Fruit fly (Drosophila melanogaster) whole organism, pupa: Measurements from ENCODE around the gene CG43175.

ENCODE experiments used
- CG10348 ChIP-seq: fragments of 200-800 bp; sonication (Bioruptor generic); IDR thresholded peaks from 2 replicates; pipeline ENCODE4 v1.3.6; 2022; ENCODE audit warnings: missing biosample characterization, missing genetic modification characterization
- CG12605 ChIP-seq: fragments of 200-800 bp; sonication (Bioruptor generic); IDR thresholded peaks from 2 replicates; pipeline ENCODE4 v1.3.6; 2022; ENCODE audit warnings: missing biosample characterization, missing genetic modification characterization
- CG13204 ChIP-seq: fragments of 200-800 bp; sonication (Bioruptor generic); optimal IDR thresholded peaks from 2 replicates; lab custom pipeline; 2018; ENCODE audit warnings: missing biosample characterization, mild to moderate bottlenecking, missing genetic modification characterization, moderate library complexity
- CG14655 ChIP-seq: fragments of 200-800 bp; sonication (Bioruptor generic); optimal IDR thresholded peaks from 3 replicates; lab custom pipeline; 2017; ENCODE audit warnings: mild to moderate bottlenecking, missing biosample characterization, missing genetic modification reagents, missing genetic modification characterization
- CG15710 ChIP-seq: fragments of 200-800 bp; sonication (Bioruptor generic); optimal IDR thresholded peaks from 2 replicates; lab custom pipeline; 2018; ENCODE audit warnings: missing biosample characterization, mild to moderate bottlenecking, missing genetic modification characterization, moderate library complexity
- CG17806 ChIP-seq: fragments of 200-800 bp; sonication (Bioruptor generic); optimal IDR thresholded peaks from 2 replicates; lab custom pipeline; 2018; ENCODE audit warnings: missing biosample characterization, mild to moderate bottlenecking, missing genetic modification characterization, moderate library complexity
- CG32121 ChIP-seq: fragments of 200-800 bp; sonication (Bioruptor generic); IDR thresholded peaks from 2 replicates; pipeline ENCODE4 v1.3.6; 2022; ENCODE audit warnings: missing biosample characterization, missing genetic modification characterization
- CG34367 ChIP-seq: fragments of 200-800 bp; sonication (Bioruptor generic); optimal IDR thresholded peaks from 2 replicates; lab custom pipeline; 2018; ENCODE audit warnings: missing biosample characterization, mild to moderate bottlenecking, missing genetic modification characterization
- CG4496 ChIP-seq: fragments of 200-800 bp; sonication (Bioruptor generic); IDR thresholded peaks from 3 replicates; pipeline ENCODE4 v1.3.6; 2022; ENCODE audit warnings: missing biosample characterization, missing genetic modification characterization
- CG8159 ChIP-seq: fragments of 200-800 bp; sonication (Bioruptor generic); optimal IDR thresholded peaks from 3 replicates; lab custom pipeline; 2018; ENCODE audit warnings: missing biosample characterization, mild to moderate bottlenecking, missing genetic modification characterization, moderate library complexity
- CG8301 ChIP-seq: fragments of 200-800 bp; sonication (Bioruptor generic); optimal IDR thresholded peaks from 2 replicates; lab custom pipeline; 2018; ENCODE audit warnings: missing biosample characterization, mild to moderate bottlenecking, missing genetic modification characterization
- CG9948 ChIP-seq: fragments of 200-800 bp; sonication (Bioruptor generic); optimal IDR thresholded peaks from 2 replicates; lab custom pipeline; 2018; ENCODE audit warnings: missing biosample characterization, mild to moderate bottlenecking, missing genetic modification characterization, moderate library complexity
- D1 ChIP-seq: fragments of 200-800 bp; sonication (Bioruptor generic); optimal IDR thresholded peaks from 2 replicates; lab custom pipeline; 2018; ENCODE audit warnings: missing biosample characterization, mild to moderate bottlenecking, missing genetic modification characterization, moderate library complexity
- EcR ChIP-seq: fragments of 200-800 bp; sonication (Bioruptor generic); optimal IDR thresholded peaks from 3 replicates; lab custom pipeline; 2019; ENCODE audit warnings: missing biosample characterization, missing genetic modification characterization, mild to moderate bottlenecking, moderate library complexity, missing genetic modification reagents
- Ets98B ChIP-seq: fragments of 200-800 bp; sonication (Bioruptor generic); IDR thresholded peaks from 2 replicates; pipeline ENCODE4 v1.3.6; 2022; ENCODE audit warnings: missing biosample characterization, missing genetic modification characterization
- Pif1A ChIP-seq: fragments of 200-800 bp; sonication (Bioruptor generic); optimal IDR thresholded peaks from 3 replicates; lab custom pipeline; 2016; ENCODE audit warnings: missing biosample characterization, missing genetic modification characterization
- Pif1B ChIP-seq: fragments of 200-800 bp; sonication (Bioruptor generic); optimal IDR thresholded peaks from 3 replicates; lab custom pipeline; 2016; ENCODE audit warnings: missing biosample characterization, missing genetic modification characterization
- Snoo ChIP-seq: fragments of 200-800 bp; sonication (Bioruptor generic); optimal IDR thresholded peaks from 3 replicates; lab custom pipeline; 2017; ENCODE audit warnings: missing biosample characterization, mild to moderate bottlenecking, missing genetic modification characterization, inconsistent platforms
- fd96Ca ChIP-seq: fragments of 200-800 bp; sonication (Bioruptor generic); IDR thresholded peaks from 3 replicates; pipeline ENCODE4 v1.3.6; 2022; ENCODE audit warnings: missing biosample characterization, missing genetic modification characterization
- gl ChIP-seq: fragments of 200-800 bp; sonication (Bioruptor generic); optimal IDR thresholded peaks from 2 replicates; lab custom pipeline; 2018; ENCODE audit warnings: missing biosample characterization, mild to moderate bottlenecking, missing genetic modification characterization
- rn ChIP-seq: fragments of 200-800 bp; sonication (Bioruptor generic); IDR thresholded peaks from 2 replicates; pipeline ENCODE4 v1.3.6; 2022; ENCODE audit warnings: missing biosample characterization, missing genetic modification characterization

The CG43175 gene

dm6 chr3R:17617976-17618308 is 12.6 kb upstream of the CG43175 start:
- TF ChIP-seq Ets98B (GFP tag; lab: Robert Waterston, UW) (peak; percentile 30; the same call in 1 of the 2 replicates), CG32121 (peak; percentile 10; the same call in 1 of the 2 replicates), CG8159 (tag; lab: Kevin White, UChicago) (no peak), CG10348 (GFP tag; lab: Robert Waterston, UW) (no peak)

- no peak for TF ChIP-seq Ets98B (GFP tag; lab: Robert Waterston, UW)
- no peak for TF ChIP-seq EcR (GFP tag; lab: Kevin White, UChicago)
- no peak for TF ChIP-seq CG14655
- TF ChIP-seq CG17806 (tag; lab: Kevin White, UChicago), result no peak
- no peak for TF ChIP-seq CG9948 (tag; lab: Kevin White, UChicago)
- TF ChIP-seq CG12605 (GFP tag; lab: Robert Waterston, UW), result no peak
- no peak for TF ChIP-seq CG4496 (GFP tag; lab: Robert Waterston, UW)
- no peak for TF ChIP-seq CG8159 (tag; lab: Kevin White, UChicago)
- TF ChIP-seq Pif1A (GFP tag; lab: Kevin White, UChicago), result no peak
- TF ChIP-seq Pif1B (GFP tag; lab: Kevin White, UChicago), result no peak
- no peak for TF ChIP-seq gl (tag; lab: Kevin White, UChicago)
- TF ChIP-seq CG32121, result no peak
- TF ChIP-seq rn (GFP tag; lab: Robert Waterston, UW), result no peak
- no peak for TF ChIP-seq D1
- TF ChIP-seq CG10348 (GFP tag; lab: Robert Waterston, UW), result no peak
- TF ChIP-seq CG34367 (tag; lab: Kevin White, UChicago), result no peak
- no peak for TF ChIP-seq Snoo (tag; lab: Kevin White, UChicago)
- TF ChIP-seq CG8301 (tag; lab: Kevin White, UChicago), result no peak
- TF ChIP-seq CG15710 (tag; lab: Kevin White, UChicago), result no peak
Observed at dm6 chr3R:17618699-17619150, 11.8 kb upstream of the CG43175 start, which contains the start of the genes CG14324 and CG14326. TSS of gene CG14324 (minus strand) at chr3R:17618799. TSS of gene CG14326 (plus strand) at chr3R:17619100.

dm6 chr3R:17619726-17620282 is 10.7 kb upstream of the CG43175 start:
- TF ChIP-seq CG12605 (GFP tag; lab: Robert Waterston, UW) (peak; percentile 98), D1 (peak; percentile 45), CG9948 (tag; lab: Kevin White, UChicago) (peak; percentile 36), rn (GFP tag; lab: Robert Waterston, UW) (peak; percentile 58; the same call in 1 of the 2 replicates), Pif1A (GFP tag; lab: Kevin White, UChicago) (peak; percentile 61), Ets98B (GFP tag; lab: Robert Waterston, UW) (peak; percentile 79), CG8159 (tag; lab: Kevin White, UChicago) (peak; percentile 68), Snoo (tag; lab: Kevin White, UChicago) (peak; percentile 47), CG14655 (peak; percentile 62), Pif1B (GFP tag; lab: Kevin White, UChicago) (peak; percentile 82), CG17806 (tag; lab: Kevin White, UChicago) (peak; percentile 55), CG10348 (GFP tag; lab: Robert Waterston, UW) (no peak), CG32121 (peak; percentile 55), gl (tag; lab: Kevin White, UChicago) (peak; percentile 87), CG13204 (GFP tag; lab: Kevin White, UChicago) (peak; percentile 39), CG34367 (tag; lab: Kevin White, UChicago) (peak; percentile 30), CG15710 (tag; lab: Kevin White, UChicago) (peak; percentile 55), fd96Ca (GFP tag; lab: Robert Waterston, UW) (peak; percentile 64), EcR (GFP tag; lab: Kevin White, UChicago) (peak; percentile 46), CG8301 (tag; lab: Kevin White, UChicago) (peak; percentile 66), CG4496 (GFP tag; lab: Robert Waterston, UW) (peak; percentile 83)

dm6 chr3R:17622062-17622766 is 8.3 kb upstream of the CG43175 start, which contains the start of gene CG14323:
TSS of gene CG14323 (minus strand) at chr3R:17622112.
- TF ChIP-seq Pif1A (GFP tag; lab: Kevin White, UChicago) (no peak), Snoo (tag; lab: Kevin White, UChicago) (no peak), fd96Ca (GFP tag; lab: Robert Waterston, UW) (no peak), CG4496 (GFP tag; lab: Robert Waterston, UW) (no peak), CG17806 (tag; lab: Kevin White, UChicago) (no peak), rn (GFP tag; lab: Robert Waterston, UW) (no peak), CG8159 (tag; lab: Kevin White, UChicago) (no peak), D1 (no peak), CG12605 (GFP tag; lab: Robert Waterston, UW) (no peak), CG8301 (tag; lab: Kevin White, UChicago) (no peak), gl (tag; lab: Kevin White, UChicago) (no peak), CG9948 (tag; lab: Kevin White, UChicago) (no peak), CG32121 (no peak), Pif1B (GFP tag; lab: Kevin White, UChicago) (no peak), CG13204 (GFP tag; lab: Kevin White, UChicago) (no peak)

- TF ChIP-seq CG9948 (tag; lab: Kevin White, UChicago) (no peak), Pif1B (GFP tag; lab: Kevin White, UChicago) (no peak), CG10348 (GFP tag; lab: Robert Waterston, UW) (no peak), gl (tag; lab: Kevin White, UChicago) (no peak), Ets98B (GFP tag; lab: Robert Waterston, UW) (no peak), CG34367 (tag; lab: Kevin White, UChicago) (no peak), CG8301 (tag; lab: Kevin White, UChicago) (no peak)
Observed at dm6 chr3R:17624549-17624948, 6.0 kb upstream of the CG43175 start.
